Worm (Caenorhabditis elegans) whole organism, L4 larva: ENCODE results near the gene F53F4.11.

ENCODE experiments used
- R02D3.7 ChIP-seq: fragments of 150-350 bp; sonication (generic microtip); optimal IDR thresholded peaks from 3 replicates; lab custom pipeline; 2014; ENCODE audit warnings: missing biosample characterization, missing genetic modification characterization
- T20F7.1 ChIP-seq: fragments of 200-800 bp; sonication (Bioruptor generic); optimal IDR thresholded peaks from 2 replicates; lab custom pipeline; 2018; ENCODE audit warnings: mild to moderate bottlenecking, missing genetic modification characterization, missing compliant biosample characterization
- Y48G9A.11 ChIP-seq: fragments of 200-800 bp; sonication (Bioruptor generic); IDR thresholded peaks from 2 replicates; pipeline ENCODE4 v1.3.6; 2022; ENCODE audit warnings: missing genetic modification reagents, missing genetic modification characterization, missing compliant biosample characterization
- aha-1 ChIP-seq: fragments of 150-350 bp; peaks from one replicate; lab custom pipeline; 2014; ENCODE audit warnings: missing biosample characterization, missing genetic modification characterization
- aly-2 ChIP-seq: sonication (generic microtip); optimal IDR thresholded peaks from 2 replicates; lab custom pipeline; 2018; ENCODE audit warnings: missing biosample characterization, missing genetic modification characterization
- ama-1 ChIP-seq: fragments of 150-350 bp; optimal IDR thresholded peaks from 2 replicates; lab custom pipeline; 2014; ENCODE audit warnings: inconsistent platforms, mixed read lengths
- ceh-28 ChIP-seq: fragments of 150-350 bp; optimal IDR thresholded peaks from 2 replicates; lab custom pipeline; 2014; ENCODE audit warnings: missing biosample characterization, missing genetic modification reagents, missing genetic modification characterization
- ceh-62 ChIP-seq: sonication (generic microtip); optimal IDR thresholded peaks from 2 replicates; lab custom pipeline; 2017; ENCODE audit warnings: missing biosample characterization, missing genetic modification characterization
- ces-1 ChIP-seq: fragments of 150-350 bp; sonication (generic microtip); optimal IDR thresholded peaks from 4 replicates; lab custom pipeline; 2014; ENCODE audit warnings: missing biosample characterization, missing genetic modification reagents, missing genetic modification characterization
- daf-12 ChIP-seq: fragments of 150-350 bp; optimal IDR thresholded peaks from 2 replicates; lab custom pipeline; 2014; ENCODE audit warnings: missing biosample characterization, missing genetic modification reagents, missing genetic modification characterization
- dpl-1 ChIP-seq: fragments of 150-350 bp; optimal IDR thresholded peaks from 2 replicates; lab custom pipeline; 2014; ENCODE audit warnings: missing biosample characterization, missing genetic modification reagents, missing genetic modification characterization
- fos-1 ChIP-seq: fragments of 150-350 bp; optimal IDR thresholded peaks from 2 replicates; lab custom pipeline; 2014; ENCODE audit warnings: missing biosample characterization, missing genetic modification characterization
- hif-1 ChIP-seq, 2 experiments: sonication (generic microtip); optimal IDR thresholded peaks; 2 replicates each; lab custom pipeline; 2016 to 2017; ENCODE audit warnings: missing compliant biosample characterization in 2 of 2, missing genetic modification characterization in 2 of 2, missing genetic modification reagents in 2 of 2, missing genotype in 2 of 2, mild to moderate bottlenecking in 1 of 2
- hlh-11 ChIP-seq: fragments of 200-800 bp; sonication (Bioruptor generic); optimal IDR thresholded peaks from 2 replicates; lab custom pipeline; 2018; ENCODE audit warnings: mild to moderate bottlenecking, missing genetic modification characterization, missing compliant biosample characterization
- hlh-30 ChIP-seq: sonication (generic microtip); optimal IDR thresholded peaks from 2 replicates; lab custom pipeline; 2017; ENCODE audit warnings: antibody characterized with exemption, mild to moderate bottlenecking, missing genetic modification characterization, missing compliant biosample characterization; ENCODE audit not compliant: insufficient read depth
- lin-29 ChIP-seq: fragments of 200-800 bp; sonication (Bioruptor generic); IDR thresholded peaks from 2 replicates; pipeline ENCODE4 v1.3.6; 2022; ENCODE audit warnings: missing genetic modification reagents, missing genetic modification characterization, missing compliant biosample characterization
- lin-38 ChIP-seq: fragments of 200-800 bp; sonication (Bioruptor generic); IDR thresholded peaks from 2 replicates; pipeline ENCODE4 v1.3.6; 2022; ENCODE audit warnings: missing genetic modification reagents, missing genetic modification characterization, missing compliant biosample characterization
- madf-5 ChIP-seq, 2 experiments: fragments of 200-800 bp; sonication (Bioruptor generic); IDR thresholded peaks; 2 replicates each; pipeline ENCODE4 v1.3.6; 2022; ENCODE audit warnings: missing compliant biosample characterization in 2 of 2, missing genetic modification characterization in 2 of 2
- mdt-29 ChIP-seq: fragments of 200-800 bp; sonication (Bioruptor generic); IDR thresholded peaks from 2 replicates; pipeline ENCODE4 v1.3.6; 2022; ENCODE audit warnings: missing genetic modification reagents, missing genetic modification characterization, missing compliant biosample characterization
- mes-2 ChIP-seq: sonication (generic microtip); optimal IDR thresholded peaks from 2 replicates; lab custom pipeline; 2016; ENCODE audit warnings: missing genotype, mild to moderate bottlenecking, missing genetic modification characterization, missing compliant biosample characterization; ENCODE audit not compliant: poor library complexity, severe bottlenecking
- nhr-28 ChIP-seq: fragments of 150-350 bp; optimal IDR thresholded peaks from 2 replicates; lab custom pipeline; 2014; ENCODE audit warnings: missing biosample characterization, missing genetic modification characterization
- nhr-48 ChIP-seq: sonication (generic microtip); optimal IDR thresholded peaks from 2 replicates; lab custom pipeline; 2016; ENCODE audit warnings: mild to moderate bottlenecking, missing genetic modification characterization, missing compliant biosample characterization
- php-3 ChIP-seq: fragments of 200-800 bp; sonication (Bioruptor generic); IDR thresholded peaks from 2 replicates; pipeline ENCODE4 v1.3.6; 2022; ENCODE audit warnings: missing genetic modification reagents, missing genetic modification characterization, missing compliant biosample characterization
- rbr-2 ChIP-seq: sonication (generic microtip); optimal IDR thresholded peaks from 2 replicates; lab custom pipeline; 2016; ENCODE audit warnings: missing genotype, missing genetic modification characterization, missing compliant biosample characterization
- sdz-12 ChIP-seq: fragments of 200-800 bp; sonication (Bioruptor generic); optimal IDR thresholded peaks from 2 replicates; lab custom pipeline; 2018; ENCODE audit warnings: mild to moderate bottlenecking, missing genetic modification characterization, missing compliant biosample characterization
- snpc-4 ChIP-seq: fragments of 150-350 bp; optimal IDR thresholded peaks from 2 replicates; lab custom pipeline; 2014; ENCODE audit warnings: missing biosample characterization, missing genetic modification characterization
- spr-1 ChIP-seq: sonication (generic microtip); optimal IDR thresholded peaks from 2 replicates; lab custom pipeline; 2016; ENCODE audit warnings: mild to moderate bottlenecking, missing genetic modification characterization, missing compliant biosample characterization
- unc-130 ChIP-seq: sonication (generic microtip); optimal IDR thresholded peaks from 2 replicates; lab custom pipeline; 2016; ENCODE audit warnings: missing genetic modification reagents, missing genetic modification characterization, missing compliant biosample characterization
- unc-39 ChIP-seq: sonication (generic microtip); optimal IDR thresholded peaks from 2 replicates; lab custom pipeline; 2017; ENCODE audit warnings: missing biosample characterization, missing genetic modification characterization
- unc-62 ChIP-seq, 3 experiments: fragments of 150-350 bp in 1 of 3; sonication (generic microtip); optimal IDR thresholded peaks in 2 of 3; peaks in 1 of 3; 1 replicate in 1 of 3; 2 replicates in 2 of 3; lab custom pipeline; 2014 to 2017; ENCODE audit warnings: missing biosample characterization in 3 of 3, missing genetic modification characterization in 3 of 3, missing genetic modification reagents in 3 of 3, missing genotype in 1 of 3
- vab-7 ChIP-seq: fragments of 200-800 bp; sonication (Bioruptor generic); IDR thresholded peaks from 2 replicates; pipeline ENCODE4 v1.3.6; 2022; ENCODE audit warnings: missing genetic modification reagents, missing genetic modification characterization, missing compliant biosample characterization
- zag-1 ChIP-seq: fragments of 150-350 bp; optimal IDR thresholded peaks from 2 replicates; lab custom pipeline; 2014; ENCODE audit warnings: missing biosample characterization, missing genetic modification characterization
- zfp-3 ChIP-seq: fragments of 200-800 bp; sonication (Bioruptor generic); conservative IDR thresholded peaks from 2 replicates; pipeline ENCODE4 v1.3.6; 2022; ENCODE audit warnings: missing genetic modification reagents, missing genetic modification characterization, missing compliant biosample characterization
- zip-11 ChIP-seq: fragments of 200-800 bp; sonication (Bioruptor generic); IDR thresholded peaks from 2 replicates; pipeline ENCODE4 v1.3.6; 2022; ENCODE audit warnings: missing genetic modification characterization, missing compliant biosample characterization

The F53F4.11 gene

ce11 chrV:13634149-13634548, 9.8 kb upstream of the F53F4.11 start, which contains the start of gene H37A05.2:
TSS of gene H37A05.2 (minus strand) at chrV:13634249.
- no peak for TF ChIP-seq ama-1 (lab: Kevin White, UChicago)
- no peak for TF ChIP-seq zag-1 (tag; lab: Kevin White, UChicago)
- no peak for TF ChIP-seq zip-11 (GFP tag; lab: Robert Waterston, UW)
- no peak for TF ChIP-seq ceh-28 (tag; lab: Kevin White, UChicago)
- TF ChIP-seq php-3: no peak
- no peak for TF ChIP-seq spr-1 (tag; lab: Kevin White, UChicago)
- TF ChIP-seq zfp-3 (GFP tag; lab: Robert Waterston, UW): no peak
- no peak for TF ChIP-seq lin-29 (GFP tag; lab: Robert Waterston, UW)
- TF ChIP-seq snpc-4 (tag; lab: Kevin White, UChicago): no peak
- TF ChIP-seq rbr-2 (tag; lab: Kevin White, UChicago): no peak
- no peak for TF ChIP-seq unc-39 (tag; lab: Kevin White, UChicago)
- no peak for TF ChIP-seq mes-2 (tag; lab: Kevin White, UChicago)

ce11 chrV:13627103-13627623, 2.8 kb upstream of the F53F4.11 start, which contains the start of gene sde-2:
TSS of gene sde-2 (plus strand) at chrV:13627573.
- TF ChIP-seq mdt-29 (GFP tag; lab: Robert Waterston, UW) (no peak), Y48G9A.11 (GFP tag; lab: Robert Waterston, UW) (no peak), hlh-30 (tag; lab: Kevin White, UChicago) (peak; percentile 57), unc-62 (GFP tag; optimal IDR thresholded peaks at IDR 0.05 in 1 of 2; lab: Kevin White, UChicago) (peak in 1 of 2 experiments; percentile 53), unc-62 (tag; optimal IDR thresholded peaks at IDR 0.05; lab: Kevin White, UChicago) (no peak), daf-12 (tag; lab: Kevin White, UChicago) (no peak), ces-1 (peak; percentile 45)
- TF ChIP-seq, all 104 proteins: peak for 3

ce11 chrV:13625517-13626097, 1.3 kb upstream of the F53F4.11 start, which contains the start of the genes nduv-2 and F53F4.12:
TSS of gene nduv-2 (minus strand) at chrV:13625567.
TSS of gene F53F4.12 (plus strand) at chrV:13626047.
- TF ChIP-seq vab-7 (GFP tag; lab: Robert Waterston, UW) (no peak), sdz-12 (GFP tag; lab: Kevin White, UChicago) (no peak), T20F7.1 (GFP tag; lab: Kevin White, UChicago) (peak; percentile 90), R02D3.7 (tag; lab: Kevin White, UChicago) (peak; percentile 39), nhr-28 (tag; lab: Kevin White, UChicago) (no peak), dpl-1 (peak; percentile 3), unc-130 (GFP tag; lab: Kevin White, UChicago) (peak; percentile 10), nhr-48 (tag; lab: Kevin White, UChicago) (no peak), madf-5 (GFP tag; IDR thresholded peaks at IDR 0.05; lab: Robert Waterston, UW) (no peak), aha-1 (peak; percentile 61), mes-2 (tag; lab: Kevin White, UChicago) (peak; percentile 72), lin-38 (GFP tag; lab: Robert Waterston, UW) (0 out of 2 replicates have a peak, but pooled peaks have one; percentile 25), Y48G9A.11 (GFP tag; lab: Robert Waterston, UW) (peak; percentile 71), hif-1 (tag; optimal IDR thresholded peaks at IDR 0.05; lab: Kevin White, UChicago) (peak in 1 of 2 experiments; percentile 13), fos-1 (tag; lab: Kevin White, UChicago) (no peak)

ce11 chrV:13621720-13622119, 2.6 kb downstream of the F53F4.11 start, which contains the start of gene F53F4.16:
TSS of gene F53F4.16 (minus strand) at chrV:13621820.
- TF ChIP-seq ceh-62 (tag; lab: Kevin White, UChicago) (no peak), mes-2 (tag; lab: Kevin White, UChicago) (no peak), hlh-30 (tag; lab: Kevin White, UChicago) (no peak), hlh-11 (tag; lab: Kevin White, UChicago) (no peak), aly-2 (no peak), unc-62 (GFP tag; optimal IDR thresholded peaks at IDR 0.05 in 1 of 2; lab: Kevin White, UChicago) (peak in 1 of 2 experiments; percentile 54), unc-62 (tag; optimal IDR thresholded peaks at IDR 0.05; lab: Kevin White, UChicago) (no peak)
